Fruit fly (Drosophila melanogaster) whole organism, wandering third instar larva: ENCODE measurements around the gene Gr77a.

ENCODE experiments used
- Abd-B ChIP-seq: fragments of >200 bp; optimal IDR thresholded peaks from 2 replicates; lab custom pipeline; 2017; ENCODE audit warnings: missing biosample characterization, missing genetic modification characterization
- CG32264 ChIP-seq: fragments of 200-800 bp; sonication (Bioruptor generic); optimal IDR thresholded peaks from 2 replicates; lab custom pipeline; 2016; ENCODE audit warnings: missing biosample characterization, missing genetic modification characterization
- CG9705 ChIP-seq: fragments of 200-800 bp; sonication (Bioruptor generic); optimal IDR thresholded peaks from 2 replicates; lab custom pipeline; 2018; ENCODE audit warnings: missing biosample characterization, mild to moderate bottlenecking, missing genetic modification characterization
- CrebA ChIP-seq: fragments of 200-800 bp; sonication (Bioruptor generic); optimal IDR thresholded peaks from 2 replicates; lab custom pipeline; 2016; ENCODE audit warnings: missing biosample characterization, mild to moderate bottlenecking, missing genetic modification characterization, borderline replicate concordance
- Dfd ChIP-seq: fragments of >200 bp; optimal IDR thresholded peaks from 2 replicates; lab custom pipeline; 2017; ENCODE audit warnings: missing biosample characterization, missing genetic modification characterization
- Dif ChIP-seq: fragments of 200-275, 200-300 bp; sonication (Bioruptor generic); optimal IDR thresholded peaks from 2 replicates; lab custom pipeline; 2018; ENCODE audit warnings: missing biosample characterization, missing genetic modification characterization; ENCODE audit not compliant: partially characterized antibody
- GATAd ChIP-seq: sonication (Bioruptor generic); optimal IDR thresholded peaks from 2 replicates; lab custom pipeline; 2016; ENCODE audit warnings: missing biosample characterization, missing genetic modification characterization
- HLH106 ChIP-seq: fragments of 200-800 bp; optimal IDR thresholded peaks from 3 replicates; lab custom pipeline; 2019; ENCODE audit warnings: missing biosample characterization, mild to moderate bottlenecking, missing genetic modification characterization, moderate library complexity
- Hnf4 ChIP-seq: fragments of 200-800 bp; sonication (Bioruptor generic); optimal IDR thresholded peaks from 2 replicates; lab custom pipeline; 2016; ENCODE audit warnings: missing biosample characterization, mild to moderate bottlenecking, missing genetic modification characterization
- Hr78 ChIP-seq: fragments of >200 bp; optimal IDR thresholded peaks from 2 replicates; lab custom pipeline; 2017; ENCODE audit warnings: missing biosample characterization, missing genetic modification characterization
- Hr83 ChIP-seq: fragments of 200-300 bp; sonication (Bioruptor generic); optimal IDR thresholded peaks from 2 replicates; lab custom pipeline; 2016; ENCODE audit warnings: missing biosample characterization, mild to moderate bottlenecking, missing genetic modification characterization, moderate library complexity; ENCODE audit not compliant: poor library complexity, severe bottlenecking
- Jra ChIP-seq: sonication (Bioruptor generic); optimal IDR thresholded peaks from 2 replicates; lab custom pipeline; 2016; ENCODE audit warnings: missing biosample characterization, missing genetic modification characterization
- Mio ChIP-seq: sonication (Bioruptor generic); optimal IDR thresholded peaks from 2 replicates; lab custom pipeline; 2016; ENCODE audit warnings: missing biosample characterization, missing genetic modification characterization
- Myc ChIP-seq: fragments of >200 bp; optimal IDR thresholded peaks from 2 replicates; lab custom pipeline; 2017
- N ChIP-seq: fragments of >200 bp; optimal IDR thresholded peaks from 2 replicates; lab custom pipeline; 2018; ENCODE audit warnings: missing biosample characterization, missing external identifiers, missing genetic modification characterization
- OdsH ChIP-seq: fragments of 200-800 bp; sonication (Bioruptor generic); optimal IDR thresholded peaks from 2 replicates; lab custom pipeline; 2016; ENCODE audit warnings: missing biosample characterization, mild to moderate bottlenecking, missing genetic modification characterization
- Rel ChIP-seq, 2 experiments: fragments of 200-800 bp; sonication (Bioruptor generic) in 1 of 2; optimal IDR thresholded peaks; 2 replicates in 1 of 2; 3 replicates in 1 of 2; lab custom pipeline; 2016 to 2019; ENCODE audit warnings: mild to moderate bottlenecking in 2 of 2, missing biosample characterization in 2 of 2, missing genetic modification characterization in 2 of 2, moderate library complexity in 1 of 2
- Sp1 ChIP-seq: fragments of 200-800 bp; sonication (Bioruptor generic); optimal IDR thresholded peaks from 3 replicates; lab custom pipeline; 2019; ENCODE audit warnings: missing biosample characterization, mild to moderate bottlenecking, missing genetic modification characterization, moderate library complexity
- Vsx2 ChIP-seq: fragments of 200-300, 225-300 bp; sonication (Bioruptor generic); optimal IDR thresholded peaks from 2 replicates; lab custom pipeline; 2018; ENCODE audit warnings: missing biosample characterization, missing genetic modification characterization; ENCODE audit not compliant: partially characterized antibody
- br ChIP-seq: fragments of 200-800 bp; sonication (Bioruptor generic); optimal IDR thresholded peaks from 2 replicates; lab custom pipeline; 2016; ENCODE audit warnings: missing biosample characterization, missing genetic modification characterization
- brk ChIP-seq: fragments of 200-800 bp; sonication (Bioruptor generic); optimal IDR thresholded peaks from 2 replicates; lab custom pipeline; 2016; ENCODE audit warnings: missing biosample characterization, mild to moderate bottlenecking, missing genetic modification characterization
- dl ChIP-seq, 2 experiments: fragments of 175-275, 200-275 bp in 1 of 2; fragments of 200-275 bp in 1 of 2; sonication (Bioruptor generic); optimal IDR thresholded peaks; lab custom pipeline; 2018; ENCODE audit warnings: mild to moderate bottlenecking in 2 of 2, missing biosample characterization in 2 of 2, missing genetic modification characterization in 2 of 2, moderate library complexity in 2 of 2; ENCODE audit not compliant: partially characterized antibody in 2 of 2, insufficient read depth in 1 of 2
- dmrt93B ChIP-seq: fragments of 200-800 bp; sonication (Bioruptor generic); optimal IDR thresholded peaks from 2 replicates; lab custom pipeline; 2018; ENCODE audit warnings: missing biosample characterization, mild to moderate bottlenecking, missing genetic modification characterization
- dsf ChIP-seq: sonication (Bioruptor generic); optimal IDR thresholded peaks from 2 replicates; lab custom pipeline; 2016; ENCODE audit warnings: missing biosample characterization, missing genetic modification characterization, borderline replicate concordance
- ey ChIP-seq: fragments of 200-800 bp; sonication (Bioruptor generic); optimal IDR thresholded peaks from 2 replicates; lab custom pipeline; 2016; ENCODE audit warnings: missing biosample characterization, missing genetic modification characterization
- foxo ChIP-seq, 2 experiments: fragments of 200-800 bp; sonication (Bioruptor generic); optimal IDR thresholded peaks; 2 replicates in 1 of 2; 3 replicates in 1 of 2; lab custom pipeline; 2016 to 2017; ENCODE audit warnings: missing biosample characterization in 2 of 2, missing genetic modification characterization in 2 of 2
- fru ChIP-seq: fragments of 200-800 bp; sonication (Bioruptor generic); optimal IDR thresholded peaks from 3 replicates; lab custom pipeline; 2016; ENCODE audit warnings: missing biosample characterization, mild to moderate bottlenecking, missing genetic modification characterization
- h ChIP-seq: fragments of 200-800 bp; sonication (Bioruptor generic); optimal IDR thresholded peaks from 3 replicates; lab custom pipeline; 2016; ENCODE audit warnings: missing biosample characterization, mild to moderate bottlenecking, missing genetic modification characterization
- jim ChIP-seq: fragments of 175-275, 200-325 bp; sonication (Bioruptor generic); optimal IDR thresholded peaks from 2 replicates; lab custom pipeline; 2016; ENCODE audit warnings: missing biosample characterization, mild to moderate bottlenecking, missing genetic modification characterization
- lola ChIP-seq: fragments of >200 bp; optimal IDR thresholded peaks from 2 replicates; lab custom pipeline; 2017; ENCODE audit warnings: missing biosample characterization, missing genetic modification characterization
- pan ChIP-seq: fragments of >200 bp; optimal IDR thresholded peaks from 2 replicates; lab custom pipeline; 2017
- psq ChIP-seq: fragments of 200-800 bp; sonication (Bioruptor generic); optimal IDR thresholded peaks from 3 replicates; lab custom pipeline; 2017; ENCODE audit warnings: missing biosample characterization, mild to moderate bottlenecking, missing genetic modification characterization, moderate library complexity
- rgr ChIP-seq: fragments of 200-800 bp; sonication (Bioruptor generic); optimal IDR thresholded peaks from 3 replicates; lab custom pipeline; 2016; ENCODE audit warnings: missing biosample characterization, mild to moderate bottlenecking, missing genetic modification characterization
- sage ChIP-seq: fragments of 200-800 bp; sonication (Bioruptor generic); optimal IDR thresholded peaks from 2 replicates; lab custom pipeline; 2016; ENCODE audit warnings: missing biosample characterization, mild to moderate bottlenecking, missing genetic modification characterization
- sv ChIP-seq: fragments of 200-800 bp; sonication (Bioruptor generic); optimal IDR thresholded peaks from 3 replicates; lab custom pipeline; 2016; ENCODE audit warnings: missing biosample characterization, missing genetic modification characterization
- tai ChIP-seq: sonication (Bioruptor generic); optimal IDR thresholded peaks from 2 replicates; lab custom pipeline; 2016; ENCODE audit warnings: missing biosample characterization, missing genetic modification characterization
- usp ChIP-seq: fragments of >200 bp; optimal IDR thresholded peaks from 2 replicates; lab custom pipeline; 2017; ENCODE audit warnings: missing biosample characterization, missing genetic modification characterization
- woc ChIP-seq: sonication (Bioruptor generic); optimal IDR thresholded peaks from 2 replicates; lab custom pipeline; 2016; ENCODE audit warnings: missing biosample characterization, mild to moderate bottlenecking, missing genetic modification characterization

The Gr77a gene

dm6 chr3L:20777496-20777895 lies 38.3 kb upstream of the Gr77a start:
- TF ChIP-seq N (GFP tag; lab: Kevin White, UChicago) (no peak), Rel (GFP tag; optimal IDR thresholded peaks at IDR 0.05; lab: Kevin White, UChicago) (no peak), Rel (tag; optimal IDR thresholded peaks at IDR 0.05; lab: Kevin White, UChicago) (peak; percentile 78), CG9705 (GFP tag; lab: Kevin White, UChicago) (no peak)

- TF ChIP-seq Jra (GFP tag; lab: Kevin White, UChicago) (no peak), jim (no peak), pan (lab: Kevin White, UChicago) (no peak), Dfd (GFP tag; lab: Kevin White, UChicago) (no peak), dsf (no peak), sage (GFP tag; lab: Kevin White, UChicago) (no peak), tai (GFP tag; lab: Kevin White, UChicago) (no peak), Rel (GFP tag; optimal IDR thresholded peaks at IDR 0.05; lab: Kevin White, UChicago) (no peak), Rel (tag; optimal IDR thresholded peaks at IDR 0.05; lab: Kevin White, UChicago) (no peak), Hr78 (GFP tag; lab: Kevin White, UChicago) (no peak), HLH106 (no peak), Mio (GFP tag; lab: Kevin White, UChicago) (no peak), rgr (GFP tag; lab: Kevin White, UChicago) (no peak), usp (GFP tag; lab: Kevin White, UChicago) (no peak), GATAd (GFP tag; lab: Kevin White, UChicago) (no peak), dmrt93B (GFP tag; lab: Kevin White, UChicago) (no peak), Vsx2 (GFP tag; lab: Kevin White, UChicago) (no peak), woc (GFP tag; lab: Kevin White, UChicago) (no peak)
Measured at dm6 chr3L:20772647-20773015, 33.4 kb upstream of the Gr77a start.

dm6 chr3L:20771891-20772646 lies 32.8 kb upstream of the Gr77a start:
- TF ChIP-seq Dfd (GFP tag; lab: Kevin White, UChicago) (no peak), Rel (GFP tag; optimal IDR thresholded peaks at IDR 0.05; lab: Kevin White, UChicago) (no peak), Rel (tag; optimal IDR thresholded peaks at IDR 0.05; lab: Kevin White, UChicago) (no peak), fru (peak; percentile 80), Myc (lab: Kevin White, UChicago) (peak; percentile 76), GATAd (GFP tag; lab: Kevin White, UChicago) (no peak), h (GFP tag; lab: Kevin White, UChicago) (peak; percentile 75), CrebA (GFP tag; lab: Kevin White, UChicago) (no peak), Abd-B (GFP tag; lab: Kevin White, UChicago) (no peak), woc (GFP tag; lab: Kevin White, UChicago) (peak; percentile 67), sv (GFP tag; lab: Kevin White, UChicago) (peak; percentile 55), dsf (no peak), lola (GFP tag; lab: Kevin White, UChicago) (no peak), Hnf4 (peak; percentile 73), psq (GFP tag; lab: Kevin White, UChicago) (peak; percentile 53), ey (GFP tag; lab: Kevin White, UChicago) (peak; percentile 71), tai (GFP tag; lab: Kevin White, UChicago) (no peak), sage (GFP tag; lab: Kevin White, UChicago) (peak; percentile 65), foxo (GFP tag; optimal IDR thresholded peaks at IDR 0.05; lab: Kevin White, UChicago) (peak in 1 of 2 experiments; percentile 80), Hr83 (GFP tag; lab: Kevin White, UChicago) (peak; percentile 31), Jra (GFP tag; lab: Kevin White, UChicago) (peak; percentile 55), Sp1 (GFP tag; lab: Kevin White, UChicago) (peak; percentile 46), br (peak; percentile 72), Vsx2 (GFP tag; lab: Kevin White, UChicago) (no peak), pan (lab: Kevin White, UChicago) (no peak), rgr (GFP tag; lab: Kevin White, UChicago) (peak; percentile 78), jim (no peak), usp (GFP tag; lab: Kevin White, UChicago) (no peak), Mio (GFP tag; lab: Kevin White, UChicago) (no peak), Dif (no peak), dl (GFP tag; optimal IDR thresholded peaks at IDR 0.05; lab: Kevin White, UChicago; ENCODE audit: insufficient read depth in 1 of 2, partially characterized antibody in 2 of 2) (no peak), N (GFP tag; lab: Kevin White, UChicago) (no peak), Hr78 (GFP tag; lab: Kevin White, UChicago) (no peak), CG32264 (no peak), brk (GFP tag; lab: Kevin White, UChicago) (no peak), OdsH (GFP tag; lab: Kevin White, UChicago) (peak; percentile 78), HLH106 (peak; percentile 68), dmrt93B (GFP tag; lab: Kevin White, UChicago) (peak; percentile 41), CG9705 (GFP tag; lab: Kevin White, UChicago) (no peak)
